Worm (Caenorhabditis elegans): Measurements from ENCODE around the gene F18G5.6.

ce11 chrX:9311225-9311624 is 47.1 kb upstream of the F18G5.6 start, which contains the start of gene H29C22.1:
- TF ChIP-seq W03F9.2 (tag; optimal IDR thresholded peaks at IDR 0.05) (no peak), dao-5 (tag; optimal IDR thresholded peaks at IDR 0.05) (no peak)
